Fruit fly (Drosophila melanogaster) whole organism, wandering third instar larva: ENCODE results near the gene Pop5.

ENCODE experiments used
- Abd-B ChIP-seq: fragments of >200 bp; optimal IDR thresholded peaks from 2 replicates; lab custom pipeline; 2017; ENCODE audit warnings: missing biosample characterization, missing genetic modification characterization
- Dfd ChIP-seq: fragments of >200 bp; optimal IDR thresholded peaks from 2 replicates; lab custom pipeline; 2017; ENCODE audit warnings: missing biosample characterization, missing genetic modification characterization
- psq ChIP-seq: fragments of 200-800 bp; sonication (Bioruptor generic); optimal IDR thresholded peaks from 3 replicates; lab custom pipeline; 2017; ENCODE audit warnings: missing biosample characterization, mild to moderate bottlenecking, missing genetic modification characterization, moderate library complexity
- sage ChIP-seq: fragments of 200-800 bp; sonication (Bioruptor generic); optimal IDR thresholded peaks from 2 replicates; lab custom pipeline; 2016; ENCODE audit warnings: missing biosample characterization, mild to moderate bottlenecking, missing genetic modification characterization
- woc ChIP-seq: sonication (Bioruptor generic); optimal IDR thresholded peaks from 2 replicates; lab custom pipeline; 2016; ENCODE audit warnings: missing biosample characterization, mild to moderate bottlenecking, missing genetic modification characterization

DNA sequence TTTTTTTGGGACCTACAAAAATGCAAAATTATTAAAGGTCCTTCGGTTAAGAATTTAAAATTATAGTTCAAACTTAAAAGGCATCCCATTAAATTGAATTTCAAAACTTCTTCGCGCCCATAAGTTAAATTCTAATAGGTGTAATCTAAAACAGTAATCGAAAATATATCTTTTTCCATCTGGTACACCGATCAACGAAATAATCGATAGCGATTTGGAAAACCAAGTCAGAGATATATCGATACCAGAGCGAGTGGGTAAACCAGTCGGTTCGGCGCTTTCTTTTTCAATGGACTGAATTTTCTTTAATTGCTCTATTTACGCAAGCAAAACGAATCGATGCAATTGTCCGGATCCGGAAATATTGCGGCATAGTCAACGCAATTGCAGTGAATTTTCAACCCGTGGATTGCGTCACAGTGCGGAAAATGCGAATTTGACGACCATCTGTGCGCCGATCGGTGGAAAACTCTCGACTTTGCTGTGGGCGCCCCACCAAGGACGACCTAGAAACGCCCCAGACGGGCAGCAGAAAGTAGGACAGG lies 20.7 kb downstream of the Pop5 start, which contains the start of gene Fit2:
- TF ChIP-seq Dfd (no peak), psq (GFP tag; lab: Kevin White, UChicago) (no peak), sage (GFP tag; lab: Kevin White, UChicago) (no peak), Abd-B (GFP tag; lab: Kevin White, UChicago) (no peak), woc (no peak)
